Fruit fly (Drosophila melanogaster) whole organism, prepupa: ENCODE measurements around the gene IleRS.

Source experiments
- Blimp-1 ChIP-seq: fragments of 200-800 bp; sonication (Bioruptor generic); optimal IDR thresholded peaks from 3 replicates; lab custom pipeline; 2017; ENCODE audit warnings: missing biosample characterization, missing genetic modification characterization, mild to moderate bottlenecking, moderate library complexity, missing genetic modification reagents
- CG10631 ChIP-seq: fragments of 200-800 bp; sonication (Bioruptor generic); optimal IDR thresholded peaks from 2 replicates; lab custom pipeline; 2016; ENCODE audit warnings: missing biosample characterization, missing genetic modification characterization
- CG10669 ChIP-seq: fragments of 200-800 bp; sonication (Bioruptor generic); optimal IDR thresholded peaks from 3 replicates; lab custom pipeline; 2018; ENCODE audit warnings: missing biosample characterization, mild to moderate bottlenecking, missing genetic modification characterization, moderate library complexity
- CG11294 ChIP-seq: fragments of 200-800 bp; sonication (Bioruptor generic); IDR thresholded peaks from 2 replicates; pipeline ENCODE4 v1.3.6; 2022; ENCODE audit warnings: missing biosample characterization, missing genetic modification characterization
- CG11902 ChIP-seq: fragments of 200-800 bp; sonication (Bioruptor generic); optimal IDR thresholded peaks from 3 replicates; lab custom pipeline; 2016; ENCODE audit warnings: missing biosample characterization, missing genetic modification characterization
- CG15336 ChIP-seq: fragments of 200-800 bp; sonication (Bioruptor generic); IDR thresholded peaks from 2 replicates; pipeline ENCODE4 v1.3.6; 2022; ENCODE audit warnings: missing biosample characterization, missing genetic modification characterization
- CG1621 ChIP-seq: fragments of 200-800 bp; sonication (Bioruptor generic); optimal IDR thresholded peaks from 3 replicates; lab custom pipeline; 2018; ENCODE audit warnings: missing biosample characterization, mild to moderate bottlenecking, missing genetic modification characterization
- CG3032 ChIP-seq: fragments of 200-800 bp; optimal IDR thresholded peaks from 2 replicates; lab custom pipeline; 2019; ENCODE audit warnings: missing biosample characterization, mild to moderate bottlenecking, missing genetic modification characterization, moderate library complexity
- CG31627 ChIP-seq: fragments of 200-800 bp; sonication (Bioruptor generic); optimal IDR thresholded peaks from 3 replicates; lab custom pipeline; 2016; ENCODE audit warnings: missing biosample characterization, missing genetic modification characterization
- CG32006 ChIP-seq: fragments of 200-800 bp; sonication (Bioruptor generic); optimal IDR thresholded peaks from 3 replicates; lab custom pipeline; 2017; ENCODE audit warnings: missing biosample characterization, mild to moderate bottlenecking, missing genetic modification characterization
- CG34406 ChIP-seq: fragments of 200-800 bp; sonication (Bioruptor generic); optimal IDR thresholded peaks from 3 replicates; lab custom pipeline; 2016; ENCODE audit warnings: missing biosample characterization, missing genetic modification characterization
- CG4318 ChIP-seq: fragments of 200-800 bp; sonication (Bioruptor generic); optimal IDR thresholded peaks from 3 replicates; lab custom pipeline; 2017; ENCODE audit warnings: missing biosample characterization, mild to moderate bottlenecking, missing genetic modification characterization
- CG6163 ChIP-seq: fragments of 200-800 bp; sonication (Bioruptor generic); IDR thresholded peaks from 3 replicates; pipeline ENCODE4 v1.3.6; 2022; ENCODE audit warnings: missing biosample characterization, missing genetic modification characterization
- CG6276 ChIP-seq: fragments of 200-800 bp; sonication (Bioruptor generic); optimal IDR thresholded peaks from 2 replicates; lab custom pipeline; 2017; ENCODE audit warnings: missing biosample characterization, mild to moderate bottlenecking, missing genetic modification characterization
- CG6792 ChIP-seq: fragments of 200-800 bp; sonication (Bioruptor generic); optimal IDR thresholded peaks from 3 replicates; lab custom pipeline; 2016; ENCODE audit warnings: missing biosample characterization, missing genetic modification characterization
- CG6854 ChIP-seq: fragments of 200-800 bp; sonication (Bioruptor generic); optimal IDR thresholded peaks from 2 replicates; lab custom pipeline; 2017; ENCODE audit warnings: missing biosample characterization, mild to moderate bottlenecking, missing genetic modification characterization
- CG8119 ChIP-seq: fragments of 200-800 bp; sonication (Bioruptor generic); IDR thresholded peaks from 3 replicates; pipeline ENCODE4 v1.3.6; 2022; ENCODE audit warnings: missing biosample characterization, missing genetic modification characterization
- CG8319 ChIP-seq: fragments of 200-800 bp; sonication (Bioruptor generic); optimal IDR thresholded peaks from 3 replicates; lab custom pipeline; 2016; ENCODE audit warnings: missing biosample characterization, missing genetic modification characterization
- Eip75B ChIP-seq: fragments of 200-800 bp; sonication (Bioruptor generic); optimal IDR thresholded peaks from 3 replicates; lab custom pipeline; 2016; ENCODE audit warnings: missing biosample characterization, missing genetic modification characterization
- Eip78C ChIP-seq: fragments of 200-800 bp; sonication (Bioruptor generic); peaks from one replicate; lab custom pipeline; 2016; ENCODE audit warnings: missing biosample characterization, missing genetic modification characterization
- Ets96B ChIP-seq: fragments of 200-800 bp; optimal IDR thresholded peaks from 2 replicates; lab custom pipeline; 2019; ENCODE audit warnings: missing biosample characterization, mild to moderate bottlenecking, missing genetic modification characterization, moderate library complexity
- Gug ChIP-seq: fragments of 200-800 bp; sonication (Bioruptor generic); IDR thresholded peaks from 2 replicates; pipeline ENCODE4 v1.3.6; 2022; ENCODE audit warnings: missing biosample characterization, missing genetic modification characterization
- Hr39 ChIP-seq: fragments of 200-800 bp; sonication (Bioruptor generic); optimal IDR thresholded peaks from 2 replicates; lab custom pipeline; 2016; ENCODE audit warnings: missing biosample characterization, missing genetic modification characterization
- Hr4 ChIP-seq: fragments of 200-800 bp; sonication (Bioruptor generic); optimal IDR thresholded peaks from 3 replicates; lab custom pipeline; 2016; ENCODE audit warnings: missing biosample characterization, missing genetic modification characterization
- Lpt ChIP-seq: fragments of 200-800 bp; sonication (Bioruptor generic); optimal IDR thresholded peaks from 3 replicates; lab custom pipeline; 2016; ENCODE audit warnings: missing biosample characterization, missing genetic modification characterization
- Met ChIP-seq: fragments of 200-800 bp; sonication (Bioruptor generic); optimal IDR thresholded peaks from 3 replicates; lab custom pipeline; 2016; ENCODE audit warnings: missing biosample characterization, missing genetic modification characterization
- OdsH ChIP-seq: fragments of 200-800 bp; sonication (Bioruptor generic); optimal IDR thresholded peaks from 3 replicates; lab custom pipeline; 2016; ENCODE audit warnings: missing biosample characterization, missing genetic modification characterization
- Smox ChIP-seq: fragments of 200-800 bp; sonication (Bioruptor generic); optimal IDR thresholded peaks from 3 replicates; lab custom pipeline; 2016; ENCODE audit warnings: missing biosample characterization, missing genetic modification characterization
- Sox15 ChIP-seq: fragments of 200-800 bp; sonication (Bioruptor generic); optimal IDR thresholded peaks from 3 replicates; lab custom pipeline; 2016; ENCODE audit warnings: missing biosample characterization, missing genetic modification characterization
- achi ChIP-seq: fragments of 200-800 bp; sonication (Bioruptor generic); optimal IDR thresholded peaks from 3 replicates; lab custom pipeline; 2016; ENCODE audit warnings: missing biosample characterization, missing genetic modification characterization
- dac ChIP-seq: fragments of 200-800 bp; sonication (Bioruptor generic); optimal IDR thresholded peaks from 2 replicates; lab custom pipeline; 2017; ENCODE audit warnings: missing biosample characterization, mild to moderate bottlenecking, missing genetic modification characterization
- dsx ChIP-seq: fragments of 200-800 bp; optimal IDR thresholded peaks from 3 replicates; lab custom pipeline; 2019; ENCODE audit warnings: missing biosample characterization, mild to moderate bottlenecking, missing genetic modification characterization, moderate library complexity; ENCODE audit not compliant: poor library complexity, severe bottlenecking
- eg ChIP-seq: fragments of 200-800 bp; sonication (Bioruptor generic); IDR thresholded peaks from 3 replicates; pipeline ENCODE4 v1.3.6; 2022; ENCODE audit warnings: missing biosample characterization, missing genetic modification characterization
- fd85E ChIP-seq: fragments of 200-800 bp; sonication (Bioruptor generic); optimal IDR thresholded peaks from 3 replicates; lab custom pipeline; 2016; ENCODE audit warnings: missing biosample characterization, missing genetic modification characterization
- fkh ChIP-seq: fragments of 200-800 bp; sonication (Bioruptor generic); optimal IDR thresholded peaks from 3 replicates; lab custom pipeline; 2017; ENCODE audit warnings: missing biosample characterization, mild to moderate bottlenecking, missing genetic modification characterization, moderate library complexity
- net ChIP-seq: fragments of 200-800 bp; sonication (Bioruptor generic); optimal IDR thresholded peaks from 3 replicates; lab custom pipeline; 2016; ENCODE audit warnings: missing biosample characterization, missing genetic modification characterization
- salr ChIP-seq, 2 experiments: fragments of 200-800 bp; sonication (Bioruptor generic); optimal IDR thresholded peaks; 3 replicates each; lab custom pipeline; 2016 to 2018; ENCODE audit warnings: missing biosample characterization in 2 of 2, missing genetic modification characterization in 2 of 2, mild to moderate bottlenecking in 1 of 2
- spab ChIP-seq: fragments of 200-800 bp; sonication (Bioruptor generic); optimal IDR thresholded peaks from 2 replicates; lab custom pipeline; 2017; ENCODE audit warnings: missing biosample characterization, mild to moderate bottlenecking, missing genetic modification characterization, missing genetic modification reagents
- svp ChIP-seq: fragments of 200-800 bp; sonication (Bioruptor generic); peaks from one replicate; lab custom pipeline; 2016; ENCODE audit warnings: missing biosample characterization, missing genetic modification characterization
- topi ChIP-seq: fragments of 200-800 bp; sonication (Bioruptor generic); optimal IDR thresholded peaks from 3 replicates; lab custom pipeline; 2016; ENCODE audit warnings: missing biosample characterization, missing genetic modification characterization

The IleRS gene

DNA sequence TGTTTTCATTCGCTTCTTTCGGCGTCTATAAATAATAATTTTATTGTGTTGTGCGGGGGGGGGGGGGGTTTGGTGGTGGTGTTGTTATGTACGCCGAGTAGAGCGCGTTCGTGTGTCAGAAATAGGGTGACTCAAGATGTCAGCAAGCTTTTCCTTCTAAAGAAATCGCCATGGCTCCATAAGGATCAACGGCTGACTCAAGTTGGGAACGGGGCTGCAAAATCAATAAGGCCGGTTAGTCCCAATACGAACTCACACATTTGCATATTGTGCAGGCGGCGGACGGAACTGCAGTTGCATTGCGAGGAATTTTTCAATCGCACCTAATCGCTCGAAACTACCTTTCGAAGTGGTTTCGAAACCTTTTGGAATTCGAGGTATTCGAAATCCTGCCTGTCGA is 11.9 kb upstream of the IleRS start:
- TF ChIP-seq svp (peak; percentile 7), CG6854 (no peak), CG32006 (GFP tag; lab: Kevin White, UChicago) (no peak), CG8119 (GFP tag; lab: Robert Waterston, UW) (peak; percentile 55; the same call in 2 of the 3 replicates), CG6163 (GFP tag; lab: Robert Waterston, UW) (peak; percentile 24; the same call in 1 of the 3 replicates), eg (GFP tag; lab: Robert Waterston, UW) (peak; percentile 81), CG6276 (GFP tag; lab: Kevin White, UChicago) (peak; percentile 37), Eip75B (no peak), CG15336 (peak; percentile 69), Hr39 (GFP tag; lab: Kevin White, UChicago) (no peak), CG8319 (GFP tag; lab: Kevin White, UChicago) (no peak)

DNA sequence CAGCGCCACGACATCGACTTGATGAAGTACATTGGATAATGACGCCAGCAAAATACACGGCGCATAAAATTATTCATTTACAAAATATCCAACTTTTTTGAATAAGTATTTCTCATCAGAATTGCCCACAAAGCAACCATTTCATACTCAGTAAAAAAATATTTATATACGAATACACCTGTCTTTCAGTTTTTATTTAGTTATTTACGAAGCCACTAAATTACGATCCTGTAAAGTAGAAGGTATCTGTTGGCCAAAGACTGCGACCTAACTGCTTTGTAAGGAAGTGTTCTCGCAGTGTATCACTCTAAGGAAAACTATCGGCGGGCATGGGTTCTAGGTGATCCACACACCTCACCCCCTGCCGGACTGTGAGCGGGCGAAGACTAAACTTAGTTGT is 11.3 kb upstream of the IleRS start:
- TF ChIP-seq dac (GFP tag; lab: Kevin White, UChicago) (no peak), svp (peak; percentile 33), Sox15 (GFP tag; lab: Kevin White, UChicago) (no peak), CG15336 (peak; percentile 76), Ets96B (tag; lab: Kevin White, UChicago) (no peak), CG31627 (GFP tag; lab: Kevin White, UChicago) (no peak), spab (GFP tag; lab: Kevin White, UChicago) (peak; percentile 16), OdsH (GFP tag; lab: Kevin White, UChicago) (no peak), CG3032 (tag; lab: Kevin White, UChicago) (no peak), topi (GFP tag; lab: Kevin White, UChicago) (no peak), CG6792 (GFP tag; lab: Kevin White, UChicago) (peak; percentile 10), Lpt (GFP tag; lab: Kevin White, UChicago) (peak; percentile 17), eg (GFP tag; lab: Robert Waterston, UW) (peak; percentile 68; the same call in 1 of the 3 replicates), CG10669 (GFP tag; lab: Kevin White, UChicago) (no peak), CG4318 (GFP tag; lab: Kevin White, UChicago) (peak; percentile 33), CG32006 (GFP tag; lab: Kevin White, UChicago) (no peak), CG1621 (no peak), Hr4 (GFP tag; lab: Kevin White, UChicago) (peak; percentile 75), CG6276 (GFP tag; lab: Kevin White, UChicago) (peak; percentile 59), achi (GFP tag; lab: Kevin White, UChicago) (peak; percentile 42), dsx (GFP tag; lab: Kevin White, UChicago) (no peak), Eip78C (peak; percentile 82), salr (GFP tag; optimal IDR thresholded peaks at IDR 0.05; lab: Kevin White, UChicago) (peak in 1 of 2 experiments; percentile 49), CG6163 (GFP tag; lab: Robert Waterston, UW) (peak; percentile 56; the same call in 2 of the 3 replicates), CG11902 (GFP tag; lab: Kevin White, UChicago) (no peak), CG10631 (GFP tag; lab: Kevin White, UChicago) (peak; percentile 54), net (peak; percentile 35), Gug (GFP tag; lab: Robert Waterston, UW) (peak; percentile 53; the same call in 1 of the 2 replicates), CG11294 (GFP tag; lab: Robert Waterston, UW) (peak; percentile 39; the same call in 1 of the 2 replicates), CG34406 (GFP tag; lab: Kevin White, UChicago) (no peak), fkh (GFP tag; lab: Kevin White, UChicago) (no peak), fd85E (no peak), Met (GFP tag; lab: Kevin White, UChicago) (no peak), CG8319 (GFP tag; lab: Kevin White, UChicago) (no peak)
- TF ChIP-seq, all 60 proteins: peak for 17

DNA sequence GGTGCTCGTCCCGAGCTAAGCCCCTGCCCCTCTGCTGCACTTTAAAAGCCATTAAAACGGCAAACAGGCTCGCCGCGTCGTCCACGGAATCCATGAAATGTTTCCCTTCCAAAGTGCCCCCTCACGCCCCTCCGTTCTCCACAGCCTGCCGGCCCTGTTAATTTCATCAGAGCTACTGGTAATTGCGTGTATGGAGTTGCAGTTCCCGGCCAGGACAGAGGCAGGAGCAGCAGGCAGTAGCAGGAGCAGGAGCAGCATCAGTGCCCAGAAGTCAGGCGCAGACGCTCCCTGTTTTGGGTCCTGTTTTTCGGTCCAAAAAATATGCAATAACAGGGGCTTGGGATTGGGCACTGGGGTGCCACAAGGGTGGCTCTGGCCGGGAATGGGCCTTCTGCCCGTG is 28.4 kb downstream of the IleRS start:
- TF ChIP-seq net = no peak
- TF ChIP-seq Smox = no peak
- no peak for TF ChIP-seq Blimp-1
- no peak for TF ChIP-seq achi (GFP tag; lab: Kevin White, UChicago)
